Worm (Caenorhabditis elegans) whole organism, L1 larva: ENCODE measurements around the gene Y60A9A.1.

ENCODE experiments used
- alr-1 ChIP-seq: fragments of 200-800 bp; sonication (Bioruptor generic); optimal IDR thresholded peaks from 2 replicates; lab custom pipeline; 2018; ENCODE audit warnings: borderline replicate concordance, mild to moderate bottlenecking, missing genetic modification characterization, missing compliant biosample characterization
- aly-2 ChIP-seq: fragments of 150-350 bp; optimal IDR thresholded peaks from 2 replicates; lab custom pipeline; 2014; ENCODE audit warnings: missing biosample characterization, missing genetic modification characterization
- ama-1 ChIP-seq: fragments of 150-350 bp; optimal IDR thresholded peaks from 2 replicates; lab custom pipeline; 2014
- efl-1 ChIP-seq, 4 experiments: fragments of 150-350 bp; optimal IDR thresholded peaks in 3 of 4; peaks in 1 of 4; 1 replicate in 1 of 4; 2 replicates in 3 of 4; lab custom pipeline; 2014; ENCODE audit warnings: missing biosample characterization in 2 of 4, missing genetic modification characterization in 2 of 4, missing genetic modification reagents in 2 of 4
- hpl-2 ChIP-seq: fragments of 150-350 bp; optimal IDR thresholded peaks from 2 replicates; lab custom pipeline; 2014; ENCODE audit warnings: missing biosample characterization, missing genetic modification reagents, missing genetic modification characterization
- lin-39 ChIP-seq: fragments of 150-350 bp; optimal IDR thresholded peaks from 2 replicates; lab custom pipeline; 2014; ENCODE audit warnings: missing biosample characterization, missing genetic modification reagents, missing genetic modification characterization
- nhr-11 ChIP-seq: fragments of 150-350 bp; optimal IDR thresholded peaks from 2 replicates; lab custom pipeline; 2014; ENCODE audit warnings: missing biosample characterization, missing genetic modification characterization
- nhr-28 ChIP-seq: fragments of 150-350 bp; optimal IDR thresholded peaks from 2 replicates; lab custom pipeline; 2014; ENCODE audit warnings: missing biosample characterization, missing genetic modification characterization

ce11 chrX:14395267-14395666 is 18.2 kb upstream of the Y60A9A.1 start, which contains the start of gene Y60A9.1:
- TF ChIP-seq efl-1 (optimal IDR thresholded peaks at IDR 0.05; lab: Kevin White, UChicago), result no peak
- no peak for TF ChIP-seq efl-1 (GFP tag; optimal IDR thresholded peaks at IDR 0.05 in 1 of 2; lab: Kevin White, UChicago)
- TF ChIP-seq ama-1, result no peak
- no peak for TF ChIP-seq hpl-2 (GFP tag; lab: Kevin White, UChicago)
- TF ChIP-seq aly-2, result no peak
- TF ChIP-seq nhr-28 (tag; lab: Kevin White, UChicago), result no peak
- TF ChIP-seq lin-39 (tag; lab: Kevin White, UChicago), result no peak
- TF ChIP-seq alr-1, result no peak
- TF ChIP-seq nhr-11 (tag; lab: Kevin White, UChicago), result no peak
